Fruit fly (Drosophila melanogaster) whole organism, embryonic: ENCODE data around the gene CG2685.
A peak's percentile ranks its signal among the peaks of the same experiment; 100 is the strongest.

Experiments used
- Aef1 ChIP-seq: fragments of 200-800 bp; sonication (Bioruptor generic); IDR thresholded peaks from 3 replicates; pipeline ENCODE4 v1.3.6; 2022; ENCODE audit warnings: missing biosample characterization, missing genetic modification characterization
- Antp ChIP-seq: fragments of 200-800 bp; sonication (Bioruptor generic); optimal IDR thresholded peaks from 3 replicates; lab custom pipeline; 2016; ENCODE audit warnings: missing biosample characterization, missing genetic modification characterization
- CG10267 ChIP-seq: fragments of 200-800 bp; sonication (Bioruptor generic); optimal IDR thresholded peaks from 2 replicates; lab custom pipeline; 2018; ENCODE audit warnings: missing biosample characterization, mild to moderate bottlenecking, missing genetic modification characterization, moderate library complexity
- CG10431 ChIP-seq: fragments of 200-800 bp; sonication (Bioruptor generic); optimal IDR thresholded peaks from 3 replicates; lab custom pipeline; 2018; ENCODE audit warnings: missing biosample characterization, mild to moderate bottlenecking, missing genetic modification characterization
- CG10565 ChIP-seq: fragments of 200-800 bp; sonication (Bioruptor generic); optimal IDR thresholded peaks from 3 replicates; lab custom pipeline; 2016; ENCODE audit warnings: missing biosample characterization, mild to moderate bottlenecking, missing genetic modification characterization
- CG13624 ChIP-seq: fragments of 200-800 bp; sonication (Bioruptor generic); optimal IDR thresholded peaks from 2 replicates; lab custom pipeline; 2016; ENCODE audit warnings: missing biosample characterization, missing genetic modification characterization
- CG13894 ChIP-seq: fragments of 200-800 bp; sonication (Bioruptor generic); optimal IDR thresholded peaks from 3 replicates; lab custom pipeline; 2018; ENCODE audit warnings: missing biosample characterization, mild to moderate bottlenecking, missing genetic modification characterization, moderate library complexity
- CG14441 ChIP-seq: fragments of 200-800 bp; sonication (Bioruptor generic); IDR thresholded peaks from 2 replicates; pipeline ENCODE4 v1.3.6; 2022; ENCODE audit warnings: missing biosample characterization, missing genetic modification characterization
- CG17568 ChIP-seq: fragments of 200-800 bp; sonication (Bioruptor generic); optimal IDR thresholded peaks from 2 replicates; lab custom pipeline; 2018; ENCODE audit warnings: missing biosample characterization, mild to moderate bottlenecking, missing genetic modification characterization, moderate library complexity
- CG17802 ChIP-seq: fragments of 200-800 bp; sonication (Bioruptor generic); optimal IDR thresholded peaks from 2 replicates; lab custom pipeline; 2018; ENCODE audit warnings: missing biosample characterization, mild to moderate bottlenecking, missing genetic modification characterization, moderate library complexity
- CG2120 ChIP-seq: fragments of 200-800 bp; sonication (Bioruptor generic); optimal IDR thresholded peaks from 3 replicates; lab custom pipeline; 2016; ENCODE audit warnings: missing biosample characterization, missing genetic modification characterization
- CG3281 ChIP-seq: fragments of 200-800 bp; sonication (Bioruptor generic); optimal IDR thresholded peaks from 3 replicates; lab custom pipeline; 2017; ENCODE audit warnings: missing biosample characterization, mild to moderate bottlenecking, missing genetic modification characterization
- CG34422 ChIP-seq: fragments of 200-800 bp; sonication (Bioruptor generic); IDR thresholded peaks from 3 replicates; pipeline ENCODE4 v1.3.6; 2022; ENCODE audit warnings: missing biosample characterization, missing genetic modification characterization
- CG4404 ChIP-seq: fragments of 200-800 bp; sonication (Bioruptor generic); IDR thresholded peaks from 2 replicates; pipeline ENCODE4 v1.3.6; 2022; ENCODE audit warnings: missing biosample characterization, missing genetic modification characterization
- CG6791 ChIP-seq: fragments of 200-800 bp; sonication (Bioruptor generic); IDR thresholded peaks from 3 replicates; pipeline ENCODE4 v1.3.6; 2022; ENCODE audit warnings: missing biosample characterization, missing genetic modification characterization; ENCODE audit not compliant: partially characterized antibody
- CG7786 ChIP-seq: fragments of 200-800 bp; sonication (Bioruptor generic); optimal IDR thresholded peaks from 2 replicates; lab custom pipeline; 2016; ENCODE audit warnings: missing biosample characterization, missing genetic modification characterization
- CG7839 ChIP-seq: fragments of 200-800 bp; sonication (Bioruptor generic); optimal IDR thresholded peaks from 3 replicates; lab custom pipeline; 2018; ENCODE audit warnings: missing biosample characterization, mild to moderate bottlenecking, missing genetic modification characterization, moderate library complexity
- CG7987 ChIP-seq: fragments of 200-800 bp; sonication (Bioruptor generic); optimal IDR thresholded peaks from 2 replicates; lab custom pipeline; 2018; ENCODE audit warnings: missing biosample characterization, mild to moderate bottlenecking, missing genetic modification characterization, moderate library complexity
- CG8478 ChIP-seq: fragments of >200 bp; optimal IDR thresholded peaks from 2 replicates; lab custom pipeline; 2018
- CG9817 ChIP-seq: fragments of 200-800 bp; sonication (Bioruptor generic); optimal IDR thresholded peaks from 2 replicates; lab custom pipeline; 2018; ENCODE audit warnings: missing biosample characterization, mild to moderate bottlenecking, missing genetic modification characterization, moderate library complexity
- CG9932 ChIP-seq: fragments of 200-800 bp; sonication (Bioruptor generic); IDR thresholded peaks from 2 replicates; pipeline ENCODE4 v1.3.6; 2022; ENCODE audit warnings: missing biosample characterization, missing genetic modification characterization
- CkIIα-i1 ChIP-seq: fragments of 200-800 bp; sonication (Bioruptor generic); IDR thresholded peaks from 2 replicates; pipeline ENCODE4 v1.3.6; 2022; ENCODE audit warnings: missing biosample characterization, missing genetic modification characterization
- D ChIP-seq, 2 experiments: fragments of 200-800 bp in 1 of 2; fragments of >200 bp in 1 of 2; sonication (Bioruptor generic) in 1 of 2; optimal IDR thresholded peaks; 2 replicates in 1 of 2; 3 replicates in 1 of 2; lab custom pipeline; 2017; ENCODE audit warnings: mild to moderate bottlenecking in 1 of 2, missing biosample characterization in 1 of 2, missing genetic modification characterization in 1 of 2, missing genetic modification reagents in 1 of 2
- Fer1 ChIP-seq: fragments of 200-800 bp; sonication (Bioruptor generic); optimal IDR thresholded peaks from 2 replicates; lab custom pipeline; 2017; ENCODE audit warnings: missing biosample characterization, mild to moderate bottlenecking, missing genetic modification characterization
- Gsc ChIP-seq: fragments of 200-800 bp; sonication (Bioruptor generic); IDR thresholded peaks from 2 replicates; pipeline ENCODE4 v1.3.6; 2022; ENCODE audit warnings: missing biosample characterization, missing genetic modification characterization
- Jarid2 ChIP-seq: fragments of 200-800 bp; sonication (Bioruptor generic); optimal IDR thresholded peaks from 3 replicates; lab custom pipeline; 2017; ENCODE audit warnings: mild to moderate bottlenecking, missing biosample characterization, missing genetic modification reagents, missing genetic modification characterization
- Lhr ChIP-seq: fragments of 200-800 bp; sonication (Bioruptor generic); optimal IDR thresholded peaks from 3 replicates; lab custom pipeline; 2017; ENCODE audit warnings: mild to moderate bottlenecking, missing biosample characterization, missing genetic modification reagents, missing genetic modification characterization
- Mad ChIP-seq: fragments of 200-800 bp; sonication (Bioruptor generic); optimal IDR thresholded peaks from 2 replicates; lab custom pipeline; 2016; ENCODE audit warnings: missing biosample characterization, missing genetic modification characterization
- Max ChIP-seq: fragments of 200-800 bp; sonication (Bioruptor generic); optimal IDR thresholded peaks from 2 replicates; lab custom pipeline; 2016; ENCODE audit warnings: missing biosample characterization, mild to moderate bottlenecking, missing genetic modification characterization
- Ptx1 ChIP-seq: fragments of 200-800 bp; sonication (Bioruptor generic); IDR thresholded peaks from 2 replicates; pipeline ENCODE4 v1.3.6; 2022; ENCODE audit warnings: missing biosample characterization, missing genetic modification characterization
- Six4 ChIP-seq: fragments of 200-800 bp; sonication (Bioruptor generic); optimal IDR thresholded peaks from 2 replicates; lab custom pipeline; 2016; ENCODE audit warnings: missing biosample characterization, missing genetic modification characterization
- Sry-δ ChIP-seq: fragments of 200-800 bp; sonication (Bioruptor generic); optimal IDR thresholded peaks from 2 replicates; lab custom pipeline; 2016; ENCODE audit warnings: missing biosample characterization, missing genetic modification characterization
- ac ChIP-seq: fragments of 200-800 bp; sonication (Bioruptor generic); optimal IDR thresholded peaks from 3 replicates; lab custom pipeline; 2017; ENCODE audit warnings: missing biosample characterization, mild to moderate bottlenecking, missing genetic modification characterization
- bsh ChIP-seq, 2 experiments: fragments of 200-800 bp; sonication (Bioruptor generic); optimal IDR thresholded peaks; 2 replicates each; lab custom pipeline; 2017 to 2018; ENCODE audit warnings: mild to moderate bottlenecking in 2 of 2, missing biosample characterization in 2 of 2, missing genetic modification characterization in 2 of 2, moderate library complexity in 1 of 2
- cato ChIP-seq: fragments of 200-800 bp; sonication (Bioruptor generic); optimal IDR thresholded peaks from 2 replicates; lab custom pipeline; 2016; ENCODE audit warnings: missing biosample characterization, missing genetic modification characterization, borderline replicate concordance
- fd102C ChIP-seq: fragments of 200-800 bp; sonication (Bioruptor generic); optimal IDR thresholded peaks from 2 replicates; lab custom pipeline; 2018; ENCODE audit warnings: missing biosample characterization, mild to moderate bottlenecking, missing genetic modification characterization, moderate library complexity
- ham ChIP-seq: fragments of 200-800 bp; sonication (Bioruptor generic); IDR thresholded peaks from 2 replicates; pipeline ENCODE4 v1.3.6; 2022; ENCODE audit warnings: missing biosample characterization, missing genetic modification characterization
- hb ChIP-seq: fragments of 200-800 bp; sonication (Bioruptor generic); IDR thresholded peaks from 3 replicates; pipeline ENCODE4 v1.3.6; 2022; ENCODE audit warnings: missing biosample characterization, missing genetic modification characterization; ENCODE audit not compliant: partially characterized antibody
- ind ChIP-seq: fragments of 200-800 bp; sonication (Bioruptor generic); optimal IDR thresholded peaks from 3 replicates; lab custom pipeline; 2016; ENCODE audit warnings: missing biosample characterization, missing genetic modification characterization
- lov ChIP-seq, 2 experiments: fragments of 200-800 bp in 1 of 2; fragments of >200 bp in 1 of 2; sonication (Bioruptor generic) in 1 of 2; IDR thresholded peaks in 1 of 2; optimal IDR thresholded peaks in 1 of 2; 2 replicates in 1 of 2; 3 replicates in 1 of 2; pipeline versions ENCODE4 v1.3.6 to Lab custom; 2017 to 2022; ENCODE audit warnings: missing biosample characterization in 1 of 2, missing genetic modification characterization in 1 of 2
- nau ChIP-seq: fragments of 200-800 bp; sonication (Bioruptor generic); optimal IDR thresholded peaks from 3 replicates; lab custom pipeline; 2017; ENCODE audit warnings: missing biosample characterization, mild to moderate bottlenecking, missing genetic modification characterization, missing genetic modification reagents
- nmo ChIP-seq: fragments of 200-800 bp; sonication (Bioruptor generic); optimal IDR thresholded peaks from 2 replicates; lab custom pipeline; 2018; ENCODE audit warnings: missing biosample characterization, mild to moderate bottlenecking, missing genetic modification characterization, moderate library complexity
- nom ChIP-seq: fragments of 200-800 bp; sonication (Bioruptor generic); optimal IDR thresholded peaks from 2 replicates; lab custom pipeline; 2017; ENCODE audit warnings: missing biosample characterization, missing genetic modification characterization, mild to moderate bottlenecking, moderate library complexity, missing genetic modification reagents
- otp ChIP-seq: fragments of 200-800 bp; sonication (Bioruptor generic); IDR thresholded peaks from 3 replicates; pipeline ENCODE4, ENCODE4 v1.3.6; 2022; ENCODE audit warnings: missing biosample characterization, missing genetic modification characterization
- pros ChIP-seq: fragments of 200-800 bp; sonication (Bioruptor generic); optimal IDR thresholded peaks from 3 replicates; lab custom pipeline; 2019; ENCODE audit warnings: missing biosample characterization, mild to moderate bottlenecking, missing genetic modification characterization, moderate library complexity
- repo ChIP-seq: fragments of 200-800 bp; sonication (Bioruptor generic); optimal IDR thresholded peaks from 2 replicates; lab custom pipeline; 2016; ENCODE audit warnings: missing biosample characterization, missing genetic modification characterization
- sr ChIP-seq: fragments of 200-800 bp; sonication (Bioruptor generic); IDR thresholded peaks from 3 replicates; pipeline ENCODE4 v1.3.6; 2022; ENCODE audit warnings: missing biosample characterization, missing genetic modification characterization
- vfl ChIP-seq: fragments of 200-800 bp; sonication (Bioruptor generic); optimal IDR thresholded peaks from 2 replicates; lab custom pipeline; 2016; ENCODE audit warnings: missing biosample characterization, missing genetic modification characterization
- z ChIP-seq: fragments of 200-800 bp; sonication (Bioruptor generic); IDR thresholded peaks from 3 replicates; pipeline ENCODE4 v1.3.6; 2022; ENCODE audit warnings: missing biosample characterization, missing genetic modification characterization

CG2685 gene

DNA sequence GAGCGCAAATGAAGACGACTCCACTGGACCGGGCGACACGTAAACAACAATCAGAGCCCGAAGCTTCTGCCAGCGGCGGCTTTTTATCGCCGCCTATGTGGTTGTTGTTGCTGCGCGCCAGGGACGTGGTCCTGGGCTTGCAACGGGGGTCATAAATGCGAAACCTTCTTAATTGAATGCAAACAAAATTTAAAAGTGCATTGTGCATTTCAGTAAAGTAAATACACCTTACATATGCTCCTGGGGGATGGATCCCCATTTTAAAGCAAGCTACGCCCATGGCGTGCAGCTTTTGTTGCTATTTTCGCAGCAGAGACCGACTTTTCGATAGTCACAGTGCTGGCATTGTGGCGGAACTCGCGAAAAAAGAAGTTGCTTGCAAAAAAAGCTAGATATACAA, 10.1 kb downstream of the CG2685 start, which contains the start of gene Ugalt (continued):
- TF ChIP-seq D (optimal IDR thresholded peaks at IDR 0.05; lab: Kevin White, UChicago) (no peak), D (GFP tag; optimal IDR thresholded peaks at IDR 0.05; lab: Kevin White, UChicago) (peak; percentile 100), CG13894 (tag; lab: Kevin White, UChicago) (peak; percentile 100), CG9932 (GFP tag; lab: Robert Waterston, UW) (peak; percentile 100), CG8478 (lab: Kevin White, UChicago) (no peak), z (GFP tag; lab: Robert Waterston, UW) (peak; percentile 93), bsh (GFP tag; optimal IDR thresholded peaks at IDR 0.05; lab: Kevin White, UChicago) (peak; percentile 100), CG17568 (GFP tag; lab: Kevin White, UChicago) (peak; percentile 100), Ptx1 (GFP tag; lab: Robert Waterston, UW) (peak; percentile 100), Jarid2 (GFP tag; lab: Kevin White, UChicago) (peak; percentile 100), CG10267 (peak; percentile 100), otp (GFP tag; lab: Robert Waterston, UW) (peak; percentile 100), CG2120 (peak; percentile 100), hb (GFP tag; lab: Robert Waterston, UW) (no peak), Aef1 (GFP tag; lab: Robert Waterston, UW) (peak; percentile 100), CG10431 (peak; percentile 99), CG10565 (GFP tag; lab: Kevin White, UChicago) (peak; percentile 100), lov (optimal IDR thresholded peaks at IDR 0.05; lab: Kevin White, UChicago) (no peak), lov (GFP tag; IDR thresholded peaks at IDR 0.05; lab: Robert Waterston, UW) (peak; percentile 100), nmo (GFP tag; lab: Kevin White, UChicago) (peak; percentile 100), Gsc (GFP tag; lab: Robert Waterston, UW) (peak; percentile 100), Antp (GFP tag; lab: Kevin White, UChicago) (peak; percentile 100), nom (GFP tag; lab: Kevin White, UChicago) (peak; percentile 100), CG14441 (GFP tag; lab: Robert Waterston, UW) (peak; percentile 100), CG13624 (peak; percentile 100), Lhr (GFP tag; lab: Kevin White, UChicago) (peak; percentile 100), fd102C (GFP tag; lab: Kevin White, UChicago) (peak; percentile 97), CG7987 (GFP tag; lab: Kevin White, UChicago) (peak; percentile 100), CG4404 (GFP tag; lab: Robert Waterston, UW) (peak; percentile 100), CG9817 (tag; lab: Kevin White, UChicago) (peak; percentile 100), CG7839 (tag; lab: Kevin White, UChicago) (peak; percentile 100), Fer1 (GFP tag; lab: Kevin White, UChicago) (peak; percentile 100), pros (GFP tag; lab: Kevin White, UChicago) (peak; percentile 95), CG34422 (GFP tag; lab: Robert Waterston, UW) (peak; percentile 100), CG17802 (tag; lab: Kevin White, UChicago) (peak; percentile 97), Max (GFP tag; lab: Kevin White, UChicago) (peak; percentile 100), ham (GFP tag; lab: Robert Waterston, UW) (peak; percentile 100), CG6791 (GFP tag; lab: Robert Waterston, UW) (peak; percentile 35; the same call in 1 of the 3 replicates), ind (peak; percentile 100), Six4 (GFP tag; lab: Kevin White, UChicago) (peak; percentile 100), Mad (peak; percentile 100), repo (GFP tag; lab: Kevin White, UChicago) (peak; percentile 100), ac (GFP tag; lab: Kevin White, UChicago) (peak; percentile 99), vfl (peak; percentile 100), cato (GFP tag; lab: Kevin White, UChicago) (peak; percentile 100), CG3281 (GFP tag; lab: Kevin White, UChicago) (peak; percentile 100), Sry-δ (GFP tag; lab: Kevin White, UChicago) (peak; percentile 94), sr (GFP tag; lab: Robert Waterston, UW) (peak; percentile 100), CG7786 (GFP tag; lab: Kevin White, UChicago) (peak; percentile 100), CkIIα-i1 (peak; percentile 100), nau (GFP tag; lab: Kevin White, UChicago) (peak; percentile 100)
